Fruit fly (Drosophila melanogaster) whole organism, embryonic: Measurements from ENCODE around the gene tub.

ENCODE experiments used
- Adf1 ChIP-seq: fragments of 200-800 bp; sonication (Bioruptor generic); IDR thresholded peaks from 2 replicates; pipeline ENCODE4 v1.3.6; 2022; ENCODE audit warnings: missing biosample characterization, missing genetic modification characterization
- Antp ChIP-seq: fragments of 200-800 bp; sonication (Bioruptor generic); optimal IDR thresholded peaks from 3 replicates; lab custom pipeline; 2016; ENCODE audit warnings: missing biosample characterization, missing genetic modification characterization
- Atf-2 ChIP-seq: fragments of 200-800 bp; sonication (Bioruptor generic); optimal IDR thresholded peaks from 2 replicates; lab custom pipeline; 2016; ENCODE audit warnings: missing biosample characterization, missing genetic modification characterization
- CG11456 ChIP-seq: fragments of 200-800 bp; sonication (Bioruptor generic); IDR thresholded peaks from 3 replicates; pipeline ENCODE4 v1.3.6; 2022; ENCODE audit warnings: missing biosample characterization, missing genetic modification characterization
- CG12942 ChIP-seq: fragments of 200-800 bp; sonication (Bioruptor generic); optimal IDR thresholded peaks from 3 replicates; lab custom pipeline; 2016; ENCODE audit warnings: missing biosample characterization, missing genetic modification characterization
- CG13424 ChIP-seq: fragments of 200-800 bp; sonication (Bioruptor generic); optimal IDR thresholded peaks from 2 replicates; lab custom pipeline; 2019; ENCODE audit warnings: missing biosample characterization, mild to moderate bottlenecking, missing genetic modification characterization, moderate library complexity
- CG14965 ChIP-seq: fragments of 200-800 bp; sonication (Bioruptor generic); optimal IDR thresholded peaks from 2 replicates; lab custom pipeline; 2016; ENCODE audit warnings: missing biosample characterization, missing genetic modification characterization, borderline replicate concordance
- CG15073 ChIP-seq: fragments of 200-800 bp; sonication (Bioruptor generic); optimal IDR thresholded peaks from 2 replicates; lab custom pipeline; 2016; ENCODE audit warnings: missing biosample characterization, missing genetic modification characterization
- CG15479 ChIP-seq: fragments of 200-800 bp; sonication (Bioruptor generic); optimal IDR thresholded peaks from 3 replicates; lab custom pipeline; 2019; ENCODE audit warnings: missing biosample characterization, mild to moderate bottlenecking, missing genetic modification characterization, moderate library complexity
- CG16779 ChIP-seq: fragments of 200-800 bp; sonication (Bioruptor generic); IDR thresholded peaks from 2 replicates; pipeline ENCODE4 v1.3.6; 2022; ENCODE audit warnings: missing biosample characterization, missing genetic modification characterization
- CG18011 ChIP-seq: fragments of 200-800 bp; sonication (Bioruptor generic); optimal IDR thresholded peaks from 2 replicates; lab custom pipeline; 2017; ENCODE audit warnings: missing biosample characterization, missing genetic modification characterization, mild to moderate bottlenecking, moderate library complexity, missing genotype
- CG31224 ChIP-seq: fragments of 200-800 bp; sonication (Bioruptor generic); IDR thresholded peaks from 2 replicates; pipeline ENCODE4 v1.3.6; 2022; ENCODE audit warnings: missing biosample characterization, missing genetic modification characterization
- CG3407 ChIP-seq: fragments of 200-800 bp; sonication (Bioruptor generic); optimal IDR thresholded peaks from 2 replicates; lab custom pipeline; 2018; ENCODE audit warnings: missing biosample characterization, mild to moderate bottlenecking, missing genetic modification characterization
- CG34422 ChIP-seq: fragments of 200-800 bp; sonication (Bioruptor generic); IDR thresholded peaks from 3 replicates; pipeline ENCODE4 v1.3.6; 2022; ENCODE audit warnings: missing biosample characterization, missing genetic modification characterization
- CG6765 ChIP-seq: fragments of 200-800 bp; sonication (Bioruptor generic); optimal IDR thresholded peaks from 3 replicates; lab custom pipeline; 2017; ENCODE audit warnings: missing biosample characterization, mild to moderate bottlenecking, missing genetic modification characterization
- CG7556 ChIP-seq: fragments of 200-800 bp; sonication (Bioruptor generic); optimal IDR thresholded peaks from 2 replicates; lab custom pipeline; 2017; ENCODE audit warnings: missing biosample characterization, mild to moderate bottlenecking, missing genetic modification characterization
- CG8765 ChIP-seq: fragments of 200-800 bp; sonication (Bioruptor generic); IDR thresholded peaks from 2 replicates; pipeline ENCODE4 v1.3.6; 2022; ENCODE audit warnings: missing biosample characterization, missing genetic modification characterization
- CG9932 ChIP-seq: fragments of 200-800 bp; sonication (Bioruptor generic); IDR thresholded peaks from 2 replicates; pipeline ENCODE4 v1.3.6; 2022; ENCODE audit warnings: missing biosample characterization, missing genetic modification characterization
- Chrac-16 ChIP-seq: fragments of 200-800 bp; sonication (Bioruptor generic); optimal IDR thresholded peaks from 3 replicates; lab custom pipeline; 2016; ENCODE audit warnings: missing biosample characterization, missing genetic modification characterization
- D19A ChIP-seq: fragments of 200-800 bp; optimal IDR thresholded peaks from 3 replicates; lab custom pipeline; 2019; ENCODE audit warnings: missing biosample characterization, mild to moderate bottlenecking, missing genetic modification characterization, moderate library complexity
- Ets65A ChIP-seq: fragments of 200-800 bp; sonication (Bioruptor generic); peaks from one replicate; lab custom pipeline; 2016; ENCODE audit warnings: missing biosample characterization, missing genetic modification characterization
- Fer1 ChIP-seq: fragments of 200-800 bp; sonication (Bioruptor generic); optimal IDR thresholded peaks from 2 replicates; lab custom pipeline; 2017; ENCODE audit warnings: missing biosample characterization, mild to moderate bottlenecking, missing genetic modification characterization
- Fer2 ChIP-seq: fragments of 200-800 bp; sonication (Bioruptor generic); optimal IDR thresholded peaks from 2 replicates; lab custom pipeline; 2018; ENCODE audit warnings: missing biosample characterization, mild to moderate bottlenecking, missing genetic modification characterization, moderate library complexity
- HmgD ChIP-seq: fragments of 200-800 bp; sonication (Bioruptor generic); optimal IDR thresholded peaks from 3 replicates; lab custom pipeline; 2016; ENCODE audit warnings: missing biosample characterization, missing genetic modification characterization
- HmgZ ChIP-seq: fragments of 200-800 bp; sonication (Bioruptor generic); optimal IDR thresholded peaks from 2 replicates; lab custom pipeline; 2018; ENCODE audit warnings: missing biosample characterization, mild to moderate bottlenecking, missing genetic modification characterization
- Hmr ChIP-seq: fragments of 200-800 bp; sonication (Bioruptor generic); optimal IDR thresholded peaks from 3 replicates; lab custom pipeline; 2017; ENCODE audit warnings: mild to moderate bottlenecking, missing biosample characterization, missing genetic modification reagents, missing genetic modification characterization
- Hmx ChIP-seq: fragments of 200-800 bp; sonication (Bioruptor generic); optimal IDR thresholded peaks from 2 replicates; lab custom pipeline; 2016; ENCODE audit warnings: missing biosample characterization, missing genetic modification characterization
- Lhr ChIP-seq: fragments of 200-800 bp; sonication (Bioruptor generic); optimal IDR thresholded peaks from 3 replicates; lab custom pipeline; 2017; ENCODE audit warnings: mild to moderate bottlenecking, missing biosample characterization, missing genetic modification reagents, missing genetic modification characterization
- Mes4 ChIP-seq: fragments of 200-800 bp; sonication (Bioruptor generic); optimal IDR thresholded peaks from 2 replicates; lab custom pipeline; 2016; ENCODE audit warnings: missing biosample characterization, missing genetic modification characterization
- NK7.1 ChIP-seq: fragments of 200-800 bp; sonication (Bioruptor generic); optimal IDR thresholded peaks from 3 replicates; lab custom pipeline; 2016; ENCODE audit warnings: missing biosample characterization, missing genetic modification characterization
- Oaz ChIP-seq: fragments of 200-800 bp; sonication (Bioruptor generic); IDR thresholded peaks from 2 replicates; pipeline ENCODE4 v1.3.6; 2022; ENCODE audit warnings: missing biosample characterization, missing genetic modification characterization
- PHDP ChIP-seq: fragments of 200-800 bp; sonication (Bioruptor generic); optimal IDR thresholded peaks from 3 replicates; lab custom pipeline; 2018; ENCODE audit warnings: missing biosample characterization, mild to moderate bottlenecking, missing genetic modification characterization, moderate library complexity
- Tbp ChIP-seq: fragments of >200 bp; optimal IDR thresholded peaks from 2 replicates; lab custom pipeline; 2018; ENCODE audit warnings: missing biosample characterization, missing genetic modification characterization
- aop ChIP-seq: fragments of 200-800 bp; sonication (Bioruptor generic); IDR thresholded peaks from 2 replicates; pipeline ENCODE4 v1.3.6; 2022; ENCODE audit warnings: missing biosample characterization, missing genetic modification characterization
- bcd ChIP-seq: fragments of 200-800 bp; sonication (Bioruptor generic); optimal IDR thresholded peaks from 2 replicates; lab custom pipeline; 2017; ENCODE audit warnings: missing biosample characterization, mild to moderate bottlenecking, missing genetic modification characterization
- caup ChIP-seq: fragments of 200-800 bp; sonication (Bioruptor generic); optimal IDR thresholded peaks from 3 replicates; lab custom pipeline; 2017; ENCODE audit warnings: missing biosample characterization, mild to moderate bottlenecking, missing genetic modification characterization, moderate library complexity; ENCODE audit not compliant: severe bottlenecking
- chif ChIP-seq, 2 experiments: fragments of 200-800 bp; sonication (Bioruptor generic); optimal IDR thresholded peaks; 3 replicates each; lab custom pipeline; 2016; ENCODE audit warnings: missing biosample characterization in 2 of 2, missing genetic modification characterization in 2 of 2
- crp ChIP-seq, 2 experiments: fragments of 200-800 bp; sonication (Bioruptor generic); optimal IDR thresholded peaks; 2 replicates in 1 of 2; 3 replicates in 1 of 2; lab custom pipeline; 2017; ENCODE audit warnings: missing biosample characterization in 2 of 2, missing genetic modification characterization in 2 of 2, mild to moderate bottlenecking in 1 of 2, moderate library complexity in 1 of 2
- danr ChIP-seq: fragments of 200-800 bp; sonication (Bioruptor generic); IDR thresholded peaks from 2 replicates; pipeline ENCODE4 v1.3.6; 2022; ENCODE audit warnings: missing biosample characterization, missing genetic modification characterization
- dm ChIP-seq: fragments of 200-800 bp; sonication (Bioruptor generic); optimal IDR thresholded peaks from 3 replicates; lab custom pipeline; 2016; ENCODE audit warnings: missing biosample characterization, missing genetic modification characterization
- esg ChIP-seq: fragments of 200-800 bp; sonication (Bioruptor generic); conservative IDR thresholded peaks from 2 replicates; pipeline ENCODE4 v1.3.6; 2022; ENCODE audit warnings: missing biosample characterization, missing genetic modification characterization
- insv ChIP-seq, 2 experiments: fragments of 200-800 bp; sonication (Bioruptor generic); optimal IDR thresholded peaks; 3 replicates each; lab custom pipeline; 2016 to 2018; ENCODE audit warnings: missing biosample characterization in 2 of 2, missing genetic modification characterization in 2 of 2
- ken ChIP-seq: fragments of 200-800 bp; sonication (Bioruptor generic); IDR thresholded peaks from 3 replicates; pipeline ENCODE4 v1.3.6; 2022; ENCODE audit warnings: missing biosample characterization, missing genetic modification characterization
- otp ChIP-seq: fragments of 200-800 bp; sonication (Bioruptor generic); IDR thresholded peaks from 3 replicates; pipeline ENCODE4, ENCODE4 v1.3.6; 2022; ENCODE audit warnings: missing biosample characterization, missing genetic modification characterization
- sima ChIP-seq: fragments of 200-800 bp; sonication (Bioruptor generic); optimal IDR thresholded peaks from 2 replicates; lab custom pipeline; 2016; ENCODE audit warnings: missing biosample characterization, missing genetic modification characterization
- stc ChIP-seq: fragments of 200-800 bp; sonication (Bioruptor generic); IDR thresholded peaks from 2 replicates; pipeline ENCODE4 v1.3.6; 2022; ENCODE audit warnings: missing biosample characterization, missing genetic modification characterization
- tio ChIP-seq: fragments of 200-800 bp; sonication (Bioruptor generic); optimal IDR thresholded peaks from 2 replicates; lab custom pipeline; 2017; ENCODE audit warnings: missing biosample characterization, missing genetic modification characterization, inconsistent platforms
- trem ChIP-seq: fragments of 200-800 bp; optimal IDR thresholded peaks from 3 replicates; lab custom pipeline; 2019; ENCODE audit warnings: missing biosample characterization, mild to moderate bottlenecking, missing genetic modification characterization, moderate library complexity
- zfh1 ChIP-seq: fragments of 200-800 bp; sonication (Bioruptor generic); IDR thresholded peaks from 3 replicates; pipeline ENCODE4 v1.3.6; 2022; ENCODE audit warnings: missing biosample characterization, missing genetic modification characterization

tub gene

DNA sequence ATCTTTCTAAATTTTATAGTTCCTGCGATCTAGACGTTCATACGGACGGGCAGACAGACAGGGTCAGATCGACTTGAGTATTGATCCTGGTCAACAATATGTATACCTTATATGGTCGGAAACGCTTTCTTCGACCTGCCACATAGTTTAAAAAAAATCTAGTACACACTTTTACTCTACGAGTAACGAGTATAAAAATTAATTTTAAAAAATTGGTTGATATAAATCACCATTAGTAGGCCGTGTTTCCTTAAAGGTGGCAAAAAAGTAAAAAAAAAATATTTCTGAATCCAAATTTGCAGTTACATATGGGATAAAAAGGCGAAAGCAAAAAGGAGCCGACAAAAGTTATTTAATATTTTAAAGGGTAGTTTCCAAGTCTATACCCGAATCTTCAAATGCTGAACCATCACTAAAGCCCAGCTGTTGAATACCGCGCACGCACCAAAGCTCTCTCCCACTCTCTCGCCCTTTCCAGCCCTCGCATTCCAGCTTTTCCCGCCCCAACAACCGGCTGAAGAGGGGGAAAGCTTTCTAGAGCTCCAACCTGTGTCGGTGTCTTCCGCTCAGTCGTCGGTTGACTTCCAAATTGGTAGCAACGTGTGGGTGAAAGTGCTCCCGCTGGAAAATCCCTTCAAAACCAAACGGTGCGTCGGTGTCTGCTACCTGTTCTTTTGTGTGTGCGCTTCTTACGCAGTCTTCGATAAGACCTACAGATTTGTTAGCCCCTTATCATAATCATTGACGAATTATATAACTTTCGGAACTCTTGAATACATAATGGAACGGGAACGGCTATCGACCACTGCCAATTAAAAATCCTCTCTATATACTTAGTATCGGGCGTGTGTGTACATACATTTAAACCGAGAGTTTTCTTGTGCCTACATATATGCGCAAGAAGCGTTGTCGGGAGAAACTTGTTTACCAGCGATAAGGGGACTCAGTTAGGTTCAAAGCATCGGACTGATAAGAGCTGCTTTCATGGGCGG is 8.9 kb upstream of the tub start, which contains the start of gene Sfxn1-3 (continued):
- TF ChIP-seq Adf1 (GFP tag; lab: Robert Waterston, UW), result peak; percentile 61; the same call in 1 of the 2 replicates
- TF ChIP-seq PHDP (tag; lab: Kevin White, UChicago), result peak; percentile 12
- peak; percentile 78 for TF ChIP-seq Ets65A
- no peak for TF ChIP-seq Oaz (GFP tag; lab: Robert Waterston, UW)
- TF ChIP-seq chif (GFP tag; optimal IDR thresholded peaks at IDR 0.05; lab: Kevin White, UChicago), result no peak
- no peak for TF ChIP-seq CG18011 (GFP tag; lab: Kevin White, UChicago)
- TF ChIP-seq CG15073 (GFP tag; lab: Kevin White, UChicago), result no peak
- TF ChIP-seq aop, result no peak
- TF ChIP-seq Chrac-16 (GFP tag; lab: Kevin White, UChicago), result no peak
- peak; percentile 71 for TF ChIP-seq HmgZ (tag; lab: Kevin White, UChicago)
- no peak for TF ChIP-seq danr (GFP tag; lab: Robert Waterston, UW)
- no peak for TF ChIP-seq trem (tag; lab: Kevin White, UChicago)
- no peak for TF ChIP-seq CG13424 (tag; lab: Kevin White, UChicago)
- TF ChIP-seq esg (GFP tag; lab: Robert Waterston, UW), result no peak
- no peak for TF ChIP-seq CG12942 (GFP tag; lab: Kevin White, UChicago)
- TF ChIP-seq bcd (GFP tag; lab: Kevin White, UChicago), result peak; percentile 33
- peak; percentile 74 for TF ChIP-seq CG9932 (GFP tag; lab: Robert Waterston, UW)
- TF ChIP-seq Fer2 (tag; lab: Kevin White, UChicago), result no peak
- peak; percentile 36 for TF ChIP-seq dm (GFP tag; lab: Kevin White, UChicago)
- TF ChIP-seq CG34422 (GFP tag; lab: Robert Waterston, UW), result peak; percentile 79; the same call in 2 of the 3 replicates
- TF ChIP-seq otp (GFP tag; lab: Robert Waterston, UW), result no peak; the same call in 1 of the 3 replicates
- TF ChIP-seq Hmx (GFP tag; lab: Kevin White, UChicago), result no peak
- no peak for TF ChIP-seq sima (GFP tag; lab: Kevin White, UChicago)
- peak; percentile 67 for TF ChIP-seq caup
- peak; percentile 44; the same call in 1 of the 2 replicates for TF ChIP-seq stc (GFP tag; lab: Robert Waterston, UW)
- TF ChIP-seq CG31224 (GFP tag; lab: Robert Waterston, UW), result no peak
- peak; percentile 29 for TF ChIP-seq Lhr
- TF ChIP-seq D19A, result peak; percentile 24
- no peak for TF ChIP-seq CG14965 (GFP tag; lab: Kevin White, UChicago)
- peak; percentile 2 for TF ChIP-seq Mes4 (GFP tag; lab: Kevin White, UChicago)
- no peak for TF ChIP-seq NK7.1 (GFP tag; lab: Kevin White, UChicago)
- peak; percentile 70 for TF ChIP-seq CG6765
- TF ChIP-seq Fer1 (GFP tag; lab: Kevin White, UChicago), result peak; percentile 80
- TF ChIP-seq CG7556, result peak; percentile 19
- peak; percentile 61; the same call in 1 of the 3 replicates for TF ChIP-seq CG11456 (GFP tag; lab: Robert Waterston, UW)
- peak; percentile 26 for TF ChIP-seq Atf-2 (GFP tag; lab: Kevin White, UChicago)
- TF ChIP-seq zfh1 (GFP tag; lab: Robert Waterston, UW), result no peak; the same call in 2 of the 3 replicates
- peak in 1 of 2 experiments; percentile 24 for TF ChIP-seq insv (GFP tag; optimal IDR thresholded peaks at IDR 0.05; lab: Kevin White, UChicago)
- no peak for TF ChIP-seq ken (GFP tag; lab: Robert Waterston, UW)
- peak; percentile 43 for TF ChIP-seq HmgD (GFP tag; lab: Kevin White, UChicago)
- peak; percentile 96 for TF ChIP-seq CG15479 (GFP tag; lab: Kevin White, UChicago)
- no peak for TF ChIP-seq tio (GFP tag; lab: Kevin White, UChicago)
- no peak for TF ChIP-seq CG3407 (GFP tag; lab: Kevin White, UChicago)
- peak; percentile 30 for TF ChIP-seq Antp (GFP tag; lab: Kevin White, UChicago)
- TF ChIP-seq CG16779 (GFP tag; lab: Robert Waterston, UW), result peak; percentile 81
- no peak for TF ChIP-seq CG8765 (GFP tag; lab: Robert Waterston, UW)
- TF ChIP-seq Hmr (GFP tag; lab: Kevin White, UChicago), result peak; percentile 78
- TF ChIP-seq Tbp (GFP tag; lab: Kevin White, UChicago), result no peak
- TF ChIP-seq crp (GFP tag; optimal IDR thresholded peaks at IDR 0.05; lab: Kevin White, UChicago), result peak in 1 of 2 experiments; percentile 66
